Worm (Caenorhabditis elegans) whole organism, young adult: Measurements from ENCODE around the gene VZK822L.2.

Source experiments
- B0336.3 ChIP-seq: fragments of 200-800 bp; sonication (Bioruptor generic); IDR thresholded peaks from 2 replicates; pipeline ENCODE4 v1.3.6; 2022; ENCODE audit warnings: missing genetic modification characterization, missing compliant biosample characterization
- F33H1.4 ChIP-seq: fragments of 200-800 bp; sonication (Bioruptor generic); IDR thresholded peaks from 2 replicates; pipeline ENCODE4 v1.3.6; 2022; ENCODE audit warnings: missing genetic modification reagents, missing genetic modification characterization, missing compliant biosample characterization
- F37B4.10 ChIP-seq: fragments of 200-800 bp; sonication (Bioruptor generic); IDR thresholded peaks from 2 replicates; pipeline ENCODE4 v1.3.6; 2022; ENCODE audit warnings: missing genetic modification characterization, missing compliant biosample characterization
- F49E8.2 ChIP-seq: sonication (generic microtip); optimal IDR thresholded peaks from 3 replicates; lab custom pipeline; 2017; ENCODE audit warnings: missing genetic modification characterization, mild to moderate bottlenecking, missing compliant biosample characterization, antibody characterized with exemption, moderate library complexity; ENCODE audit not compliant: insufficient read depth
- T26A5.8 ChIP-seq: sonication (generic microtip); optimal IDR thresholded peaks from 2 replicates; lab custom pipeline; 2016; ENCODE audit warnings: missing genetic modification characterization, missing compliant biosample characterization
- Y53G8AR.9 ChIP-seq: fragments of 200-800 bp; sonication (Bioruptor generic); conservative IDR thresholded peaks from 2 replicates; pipeline ENCODE4 v1.3.6; 2022; ENCODE audit warnings: missing genetic modification reagents, missing genetic modification characterization, missing compliant biosample characterization
- Y67H2A.10 ChIP-seq: fragments of 200-800 bp; sonication (Bioruptor generic); conservative IDR thresholded peaks from 2 replicates; pipeline ENCODE4 v1.3.6; 2022; ENCODE audit warnings: missing genetic modification reagents, missing genetic modification characterization, missing compliant biosample characterization
- atf-7 ChIP-seq: sonication (generic microtip); optimal IDR thresholded peaks from 2 replicates; lab custom pipeline; 2017; ENCODE audit warnings: mild to moderate bottlenecking, missing genetic modification characterization, missing compliant biosample characterization
- athp-1 ChIP-seq: sonication (generic microtip); optimal IDR thresholded peaks from 2 replicates; lab custom pipeline; 2017; ENCODE audit warnings: mild to moderate bottlenecking, missing genetic modification characterization, missing compliant biosample characterization
- attf-5 ChIP-seq: fragments of 200-800 bp; sonication (Bioruptor generic); optimal IDR thresholded peaks from 2 replicates; lab custom pipeline; 2018; ENCODE audit warnings: mild to moderate bottlenecking, missing genetic modification characterization, missing compliant biosample characterization
- bed-2 ChIP-seq: fragments of 200-800 bp; sonication (Bioruptor generic); IDR thresholded peaks from 2 replicates; pipeline ENCODE4 v1.3.6; 2022; ENCODE audit warnings: missing genetic modification reagents, missing genetic modification characterization, missing compliant biosample characterization
- ccch-3 ChIP-seq: fragments of 200-800 bp; sonication (Bioruptor generic); optimal IDR thresholded peaks from 2 replicates; lab custom pipeline; 2018; ENCODE audit warnings: mild to moderate bottlenecking, missing genetic modification characterization, missing compliant biosample characterization
- cebp-1 ChIP-seq, 2 experiments: fragments of 200-800 bp in 1 of 2; sonication (Bioruptor generic) in 1 of 2; sonication (generic microtip) in 1 of 2; IDR thresholded peaks in 1 of 2; optimal IDR thresholded peaks in 1 of 2; 2 replicates each; pipeline versions ENCODE4 v1.3.6 to Lab custom; 2017 to 2022; ENCODE audit warnings: missing compliant biosample characterization in 2 of 2, missing genetic modification characterization in 2 of 2, mild to moderate bottlenecking in 1 of 2, missing genetic modification reagents in 1 of 2, moderate library complexity in 1 of 2
- ceh-27 ChIP-seq: fragments of 200-800 bp; sonication (Bioruptor generic); optimal IDR thresholded peaks from 2 replicates; lab custom pipeline; 2018; ENCODE audit warnings: mild to moderate bottlenecking, missing genetic modification characterization, moderate library complexity, missing compliant biosample characterization
- chd-7 ChIP-seq: sonication (generic microtip); optimal IDR thresholded peaks from 2 replicates; lab custom pipeline; 2016; ENCODE audit warnings: mild to moderate bottlenecking, missing genetic modification characterization, moderate library complexity, missing compliant biosample characterization
- dox-1 ChIP-seq: fragments of 200-800 bp; sonication (Bioruptor generic); IDR thresholded peaks from 2 replicates; pipeline ENCODE4 v1.3.6; 2022; ENCODE audit warnings: missing genetic modification reagents, missing genetic modification characterization, missing compliant biosample characterization
- dpff-1 ChIP-seq: sonication (generic microtip); optimal IDR thresholded peaks from 2 replicates; lab custom pipeline; 2017; ENCODE audit warnings: mild to moderate bottlenecking, missing genetic modification characterization, missing compliant biosample characterization
- egl-44 ChIP-seq: fragments of 200-800 bp; sonication (Bioruptor generic); IDR thresholded peaks from 2 replicates; pipeline ENCODE4 v1.3.6; 2022; ENCODE audit warnings: missing genetic modification reagents, missing genetic modification characterization, missing compliant biosample characterization
- ekl-4 ChIP-seq: fragments of 200-800 bp; sonication (Bioruptor generic); IDR thresholded peaks from 2 replicates; pipeline ENCODE4 v1.3.6; 2022; ENCODE audit warnings: missing genetic modification reagents, missing genetic modification characterization, missing compliant biosample characterization
- fkh-3 ChIP-seq: sonication (generic microtip); optimal IDR thresholded peaks from 2 replicates; lab custom pipeline; 2016; ENCODE audit warnings: mild to moderate bottlenecking, missing genetic modification characterization, missing compliant biosample characterization
- hlh-12 ChIP-seq: sonication (generic microtip); optimal IDR thresholded peaks from 2 replicates; lab custom pipeline; 2016; ENCODE audit warnings: missing genetic modification characterization, missing compliant biosample characterization
- hmg-1.2 ChIP-seq: fragments of 200-800 bp; sonication (Bioruptor generic); IDR thresholded peaks from 2 replicates; pipeline ENCODE4 v1.3.6; 2022; ENCODE audit warnings: missing genetic modification reagents, missing genetic modification characterization, missing compliant biosample characterization
- hsf-1 ChIP-seq: fragments of 200-800 bp; sonication (Bioruptor generic); IDR thresholded peaks from 2 replicates; pipeline ENCODE4 v1.3.6; 2022; ENCODE audit warnings: missing genetic modification reagents, missing genetic modification characterization, missing compliant biosample characterization
- lsy-27 ChIP-seq: sonication (generic microtip); optimal IDR thresholded peaks from 2 replicates; lab custom pipeline; 2017; ENCODE audit warnings: missing genetic modification characterization, mild to moderate bottlenecking, missing compliant biosample characterization, antibody characterized with exemption, missing genotype, borderline replicate concordance; ENCODE audit not compliant: insufficient read depth
- madf-10 ChIP-seq: sonication (generic microtip); optimal IDR thresholded peaks from 2 replicates; lab custom pipeline; 2016; ENCODE audit warnings: mild to moderate bottlenecking, missing genetic modification characterization, missing compliant biosample characterization
- madf-3 ChIP-seq: fragments of 200-800 bp; sonication (Bioruptor generic); IDR thresholded peaks from 2 replicates; pipeline ENCODE4 v1.3.6; 2022; ENCODE audit warnings: missing genetic modification reagents, missing genetic modification characterization, missing compliant biosample characterization
- madf-6 ChIP-seq: fragments of 200-800 bp; sonication (Bioruptor generic); IDR thresholded peaks from 2 replicates; pipeline ENCODE4 v1.3.6; 2022; ENCODE audit warnings: missing genetic modification reagents, missing genetic modification characterization, missing compliant biosample characterization
- mcd-1 ChIP-seq: fragments of 200-800 bp; sonication (Bioruptor generic); IDR thresholded peaks from 2 replicates; pipeline ENCODE4 v1.3.6; 2022; ENCODE audit warnings: missing genetic modification reagents, missing genetic modification characterization, missing compliant biosample characterization
- mes-4 ChIP-seq: sonication (generic microtip); optimal IDR thresholded peaks from 2 replicates; lab custom pipeline; 2016; ENCODE audit warnings: missing genotype, missing genetic modification characterization, missing compliant biosample characterization
- nfya-1 ChIP-seq: sonication (generic microtip); optimal IDR thresholded peaks from 2 replicates; lab custom pipeline; 2017; ENCODE audit warnings: antibody characterized with exemption, missing compliant biosample characterization, missing genetic modification characterization, borderline replicate concordance; ENCODE audit not compliant: insufficient read depth
- nhr-27 ChIP-seq: fragments of 200-800 bp; sonication (Bioruptor generic); optimal IDR thresholded peaks from 2 replicates; lab custom pipeline; 2018; ENCODE audit warnings: mild to moderate bottlenecking, missing genetic modification characterization, moderate library complexity, missing compliant biosample characterization
- nhr-80 ChIP-seq: sonication (generic microtip); optimal IDR thresholded peaks from 2 replicates; lab custom pipeline; 2016; ENCODE audit warnings: missing genetic modification characterization, missing compliant biosample characterization
- nhr-90 ChIP-seq: sonication (generic microtip); optimal IDR thresholded peaks from 2 replicates; lab custom pipeline; 2016; ENCODE audit warnings: missing genotype, mild to moderate bottlenecking, missing genetic modification characterization, missing compliant biosample characterization
- pbrm-1 ChIP-seq: fragments of 200-800 bp; sonication (Bioruptor generic); IDR thresholded peaks from 2 replicates; pipeline ENCODE4 v1.3.6; 2022; ENCODE audit warnings: missing genetic modification reagents, missing genetic modification characterization, missing compliant biosample characterization
- pha-4 ChIP-seq: fragments of 150-350 bp; sonication (generic microtip); optimal IDR thresholded peaks from 2 replicates; lab custom pipeline; 2014; ENCODE audit warnings: missing biosample characterization, missing genetic modification reagents, missing genetic modification characterization
- repo-1 ChIP-seq: sonication (generic microtip); optimal IDR thresholded peaks from 2 replicates; lab custom pipeline; 2017; ENCODE audit warnings: mild to moderate bottlenecking, missing genetic modification characterization, missing compliant biosample characterization
- snpc-1.3 ChIP-seq: sonication (generic microtip); optimal IDR thresholded peaks from 2 replicates; lab custom pipeline; 2017; ENCODE audit warnings: missing genetic modification characterization, mild to moderate bottlenecking, missing compliant biosample characterization, antibody characterized with exemption, moderate library complexity, missing genotype, missing genetic modification reagents; ENCODE audit not compliant: insufficient read depth
- snpc-4 ChIP-seq, 5 experiments: fragments of 150-350 bp in 1 of 5; sonication (generic microtip) in 4 of 5; optimal IDR thresholded peaks; 2 replicates each; lab custom pipeline; 2014 to 2018; ENCODE audit warnings: missing genetic modification characterization in 5 of 5, missing biosample characterization in 3 of 5, antibody characterized with exemption in 2 of 5, mild to moderate bottlenecking in 2 of 5, missing compliant biosample characterization in 2 of 5, missing genotype in 2 of 5, moderate library complexity in 2 of 5, missing genetic modification reagents in 1 of 5
- tlf-1 ChIP-seq: fragments of 200-800 bp; sonication (Bioruptor generic); optimal IDR thresholded peaks from 2 replicates; lab custom pipeline; 2018; ENCODE audit warnings: mild to moderate bottlenecking, missing genetic modification characterization, missing compliant biosample characterization
- unc-130 ChIP-seq: sonication (generic microtip); optimal IDR thresholded peaks from 2 replicates; lab custom pipeline; 2016; ENCODE audit warnings: missing genetic modification reagents, missing genetic modification characterization, missing compliant biosample characterization
- xnd-1 ChIP-seq: sonication (generic microtip); optimal IDR thresholded peaks from 2 replicates; lab custom pipeline; 2016; ENCODE audit warnings: missing genotype, missing genetic modification reagents, missing genetic modification characterization, missing compliant biosample characterization
- ztf-6 ChIP-seq: fragments of 200-800 bp; sonication (Bioruptor generic); IDR thresholded peaks from 2 replicates; pipeline ENCODE4 v1.3.6; 2022; ENCODE audit warnings: missing genetic modification reagents, missing genetic modification characterization, missing compliant biosample characterization

VZK822L.2 gene

DNA sequence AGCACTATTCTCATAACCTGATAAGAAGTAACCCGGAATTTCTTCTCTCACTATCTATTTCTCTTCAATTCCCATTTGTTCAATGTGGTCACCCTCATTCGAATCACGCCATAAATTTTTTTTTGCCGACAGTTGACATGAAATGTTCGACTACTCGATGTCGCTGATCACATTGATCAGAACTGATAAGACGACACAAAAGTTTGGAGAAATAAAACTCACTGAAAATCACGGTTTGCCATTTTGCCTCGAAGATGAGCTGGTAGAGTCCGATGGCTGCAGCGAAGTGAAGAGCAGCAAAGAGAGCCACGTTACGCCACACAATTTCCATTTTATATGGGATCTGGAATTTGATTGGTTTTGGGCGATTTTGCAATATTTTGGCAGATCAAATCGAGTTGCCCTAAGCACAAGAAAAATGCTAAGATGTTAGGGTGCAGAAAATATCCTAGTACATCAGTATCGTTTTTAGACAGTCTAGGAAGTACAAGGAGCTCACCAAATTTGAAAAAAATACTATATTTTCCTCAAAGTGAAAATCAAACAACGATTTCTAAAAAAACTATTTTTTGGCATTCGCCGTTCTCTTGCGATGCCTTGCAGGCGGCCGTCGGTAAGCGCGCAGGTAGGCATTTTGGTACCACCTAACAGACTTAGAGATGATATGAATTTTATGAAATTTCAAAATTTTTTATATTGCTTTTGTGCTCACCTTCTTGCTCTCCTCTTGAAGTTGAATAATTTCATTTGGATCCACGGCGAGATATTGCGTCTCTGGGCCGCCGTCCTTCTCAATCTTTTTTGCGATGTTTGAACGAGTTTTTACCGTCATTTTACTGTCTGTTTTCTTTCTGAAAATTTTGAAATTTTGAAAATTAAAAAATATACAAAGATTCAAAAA is 3.3 kb downstream of the VZK822L.2 start, which contains the start of gene fat-6:
TSS of gene fat-6 (minus strand) at position 851 of the 901 bp plus-strand sequence.
- peak; percentile 8; the same call in 1 of the 2 replicates for TF ChIP-seq F33H1.4
- peak; percentile 11; the same call in 1 of the 2 replicates for TF ChIP-seq mcd-1
- TF ChIP-seq lsy-27 (tag; lab: Kevin White, UChicago): no peak
- TF ChIP-seq ekl-4 (GFP tag; lab: Robert Waterston, UW): 0 out of 2 replicates have a peak, but pooled peaks have one; percentile 30
- no peak for TF ChIP-seq cebp-1 (GFP tag; IDR thresholded peaks at IDR 0.05; lab: Robert Waterston, UW)
- peak; percentile 20 for TF ChIP-seq cebp-1 (tag; optimal IDR thresholded peaks at IDR 0.05; lab: Kevin White, UChicago)
- 0 out of 2 replicates have a peak, but pooled peaks have one; percentile 65 for TF ChIP-seq madf-3
- TF ChIP-seq nhr-80: peak; percentile 43
- TF ChIP-seq dox-1 (GFP tag; lab: Robert Waterston, UW): 0 out of 2 replicates have a peak, but pooled peaks have one; percentile 14
- 0 out of 2 replicates have a peak, but pooled peaks have one; percentile 11 for TF ChIP-seq madf-6
- peak; percentile 33; the same call in 1 of the 2 replicates for TF ChIP-seq B0336.3 (GFP tag; lab: Robert Waterston, UW)
- peak; percentile 58; the same call in 1 of the 2 replicates for TF ChIP-seq Y53G8AR.9 (GFP tag; lab: Robert Waterston, UW)
- TF ChIP-seq pbrm-1 (GFP tag; lab: Robert Waterston, UW): peak; percentile 44; the same call in 1 of the 2 replicates
- TF ChIP-seq atf-7: peak; percentile 8
- no peak for TF ChIP-seq Y67H2A.10 (GFP tag; lab: Robert Waterston, UW)
- peak; percentile 75 for TF ChIP-seq repo-1
- TF ChIP-seq nhr-27 (tag; lab: Kevin White, UChicago): no peak
- TF ChIP-seq athp-1 (tag; lab: Kevin White, UChicago): no peak
- TF ChIP-seq, all 124 proteins: peak for 13

DNA sequence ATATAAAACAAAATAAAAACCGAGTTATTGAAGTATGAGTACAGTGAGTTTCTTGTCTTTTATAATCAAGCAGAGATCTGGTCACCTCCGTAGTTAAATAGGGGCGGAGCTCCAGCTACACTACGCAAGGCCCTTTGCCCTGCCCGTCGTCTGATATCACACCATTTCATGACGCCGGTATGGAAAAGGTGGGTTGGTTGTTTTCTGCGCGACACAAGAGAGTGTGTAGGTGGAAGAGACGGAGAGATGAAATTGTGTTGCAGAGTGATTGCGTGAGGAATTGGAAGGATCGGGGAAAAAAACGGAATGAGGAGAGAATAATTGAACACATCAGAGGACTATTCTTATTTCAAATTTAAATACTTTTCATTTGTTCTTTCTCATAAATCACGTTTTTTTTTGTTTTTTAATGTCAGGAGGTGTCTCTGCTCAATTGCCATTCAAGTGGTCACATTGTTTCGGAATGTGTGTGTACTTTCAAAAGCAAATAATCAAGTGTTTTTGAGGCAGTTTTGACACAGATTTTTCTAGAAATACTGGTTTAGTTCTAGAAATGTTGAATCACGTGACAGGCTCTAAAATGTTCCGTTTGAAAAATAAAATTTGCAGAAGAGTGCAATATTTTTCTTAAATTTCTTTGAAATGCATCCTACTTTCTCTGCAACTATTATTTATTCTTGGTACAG is 4.1 kb downstream of the VZK822L.2 start, which contains the start of gene ZK822.9:
TSS of gene ZK822.9 (plus strand) at position 180 of the 686 bp plus-strand sequence.
- TF ChIP-seq madf-10 (no peak), hsf-1 (GFP tag; lab: Robert Waterston, UW) (peak; percentile 79), unc-130 (GFP tag; lab: Kevin White, UChicago) (no peak), dpff-1 (no peak), nhr-90 (tag; lab: Kevin White, UChicago) (no peak), ztf-6 (GFP tag; lab: Robert Waterston, UW) (no peak), ceh-27 (GFP tag; lab: Kevin White, UChicago) (peak; percentile 35), T26A5.8 (no peak), pha-4 (tag; lab: Kevin White, UChicago) (no peak), fkh-3 (tag; lab: Kevin White, UChicago) (no peak), attf-5 (GFP tag; lab: Kevin White, UChicago) (no peak), snpc-1.3 (tag; lab: Kevin White, UChicago) (no peak), Y53G8AR.9 (GFP tag; lab: Robert Waterston, UW) (0 out of 2 replicates have a peak, but pooled peaks have one; percentile 17), hmg-1.2 (GFP tag; lab: Robert Waterston, UW) (peak; percentile 63), xnd-1 (tag; lab: Kevin White, UChicago) (no peak), bed-2 (GFP tag; lab: Robert Waterston, UW) (no peak), egl-44 (GFP tag; lab: Robert Waterston, UW) (0 out of 2 replicates have a peak, but pooled peaks have one; percentile 8), B0336.3 (GFP tag; lab: Robert Waterston, UW) (no peak), chd-7 (tag; lab: Kevin White, UChicago) (no peak), mes-4 (tag; lab: Kevin White, UChicago) (no peak), nhr-80 (peak; percentile 65), nfya-1 (tag; lab: Kevin White, UChicago) (no peak), F37B4.10 (no peak), atf-7 (no peak), ccch-3 (no peak), tlf-1 (no peak), snpc-4 (GFP tag; optimal IDR thresholded peaks at IDR 0.05; lab: Kevin White, UChicago) (no peak), snpc-4 (tag; optimal IDR thresholded peaks at IDR 0.05; lab: Kevin White, UChicago) (peak in 1 of 4 experiments; percentile 6), hlh-12 (no peak), F49E8.2 (tag; lab: Kevin White, UChicago) (no peak)
